Fruit fly (Drosophila melanogaster): ENCODE data around the gene Lam.

DNA sequence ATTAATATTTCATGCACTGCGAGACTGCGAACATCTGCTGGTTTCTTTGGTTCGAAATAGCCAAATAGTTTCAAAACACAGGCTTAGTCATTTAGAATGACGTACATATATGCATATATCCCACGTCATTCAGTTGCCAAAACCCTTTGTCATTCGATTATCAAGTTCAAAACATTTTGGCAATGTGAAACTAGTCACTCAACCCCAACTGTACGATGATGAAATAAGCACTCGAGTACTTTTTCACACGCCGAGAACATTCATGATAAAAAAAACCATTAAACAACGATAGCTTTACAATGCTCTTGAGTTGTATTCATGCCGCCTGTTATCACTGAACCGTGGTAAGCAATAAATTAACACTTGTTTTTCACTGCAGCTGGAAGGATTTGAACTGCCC, 21.5 kb upstream of the Lam start:
- TF ChIP-seq CG4328 (GFP tag; optimal IDR thresholded peaks at IDR 0.05) = no peak
- no peak for TF ChIP-seq pan (optimal IDR thresholded peaks at IDR 0.05)
- peak in 1 of 2 experiments; percentile 7 for TF ChIP-seq pan (GFP tag; optimal IDR thresholded peaks at IDR 0.05 in 1 of 2, IDR thresholded peaks at IDR 0.05 in 1 of 2)
- TF ChIP-seq Blimp-1 (GFP tag; optimal IDR thresholded peaks at IDR 0.05) = no peak
- no peak for TF ChIP-seq crol (GFP tag; IDR thresholded peaks at IDR 0.05)
- TF ChIP-seq Kr (GFP tag; optimal IDR thresholded peaks at IDR 0.05) = no peak
- TF ChIP-seq Nf-YB (GFP tag; optimal IDR thresholded peaks at IDR 0.05) = no peak
- TF ChIP-seq tna (GFP tag; IDR thresholded peaks at IDR 0.05; ENCODE audit: partially characterized antibody) = no peak

Data from whole organism, embryonic.